Worm (Caenorhabditis elegans): ENCODE measurements around the gene Y116F11B.2.

ce11 chrV:19805548-19805947, 4.6 kb upstream of the Y116F11B.2 start:
- no peak for TF ChIP-seq ceh-13 (GFP tag; optimal IDR thresholded peaks at IDR 0.05)
- no peak for TF ChIP-seq sea-1 (GFP tag; conservative IDR thresholded peaks at IDR 0.05)
- TF ChIP-seq ama-1 (optimal IDR thresholded peaks at IDR 0.05) = no peak
- TF ChIP-seq F13C5.2 (tag; optimal IDR thresholded peaks at IDR 0.05) = no peak
- no peak for TF ChIP-seq hmbx-1 (tag; optimal IDR thresholded peaks at IDR 0.05)
- TF ChIP-seq ceh-36 (tag; optimal IDR thresholded peaks at IDR 0.05) = no peak
- no peak for TF ChIP-seq scrt-1 (GFP tag; IDR thresholded peaks at IDR 0.05)
- no peak for TF ChIP-seq flt-1 (GFP tag; IDR thresholded peaks at IDR 0.05)
- TF ChIP-seq hnd-1 (tag; optimal IDR thresholded peaks at IDR 0.05) = no peak
- no peak for TF ChIP-seq tra-4 (tag; optimal IDR thresholded peaks at IDR 0.05)

Measured in whole organism, early embryonic.